Worm (Caenorhabditis elegans) whole organism, L4/young adult: Measurements from ENCODE around the gene srv-24.

Experiments
- W03F9.2 ChIP-seq: fragments of 150-350 bp; optimal IDR thresholded peaks from 2 replicates; lab custom pipeline; 2014; ENCODE audit warnings: missing biosample characterization, missing genetic modification characterization
- him-1 ChIP-seq: sonication (generic microtip); optimal IDR thresholded peaks from 2 replicates; lab custom pipeline; 2016; ENCODE audit warnings: missing genotype, missing genetic modification reagents, missing genetic modification characterization, missing compliant biosample characterization

ce11 chrIV:6335908-6336307 is 45.3 kb upstream of the srv-24 start, which contains the start of gene mif-4:
- no peak for TF ChIP-seq W03F9.2 (tag; lab: Kevin White, UChicago)
- TF ChIP-seq him-1, result no peak
